Worm (Caenorhabditis elegans) whole organism, L3 larva: ENCODE results near the gene Y60A3A.24.

Experiments used
- ceh-16 ChIP-seq: sonication (generic microtip); optimal IDR thresholded peaks from 2 replicates; lab custom pipeline; 2017; ENCODE audit warnings: missing biosample characterization, missing genetic modification characterization
- egl-27 ChIP-seq: sonication (generic microtip); optimal IDR thresholded peaks from 4 replicates; lab custom pipeline; 2017; ENCODE audit warnings: missing biosample characterization, missing genetic modification reagents, missing genetic modification characterization
- fos-1 ChIP-seq: fragments of 150-350 bp; optimal IDR thresholded peaks from 2 replicates; lab custom pipeline; 2014; ENCODE audit warnings: missing biosample characterization, missing genetic modification characterization
- lin-39 ChIP-seq: fragments of 150-350 bp; optimal IDR thresholded peaks from 2 replicates; lab custom pipeline; 2018; ENCODE audit warnings: missing biosample characterization, missing genetic modification reagents, missing genetic modification characterization
- nhr-77 ChIP-seq: fragments of 150-350 bp; optimal IDR thresholded peaks from 2 replicates; lab custom pipeline; 2014; ENCODE audit warnings: missing biosample characterization, missing genetic modification characterization
- pqm-1 ChIP-seq: fragments of 150-350 bp; optimal IDR thresholded peaks from 2 replicates; lab custom pipeline; 2017; ENCODE audit warnings: missing biosample characterization, missing genetic modification characterization, inconsistent platforms
- tbx-2 ChIP-seq: sonication (generic microtip); optimal IDR thresholded peaks from 2 replicates; lab custom pipeline; 2016; ENCODE audit warnings: mild to moderate bottlenecking, missing genetic modification characterization, missing compliant biosample characterization
- unc-39 ChIP-seq: sonication (generic microtip); optimal IDR thresholded peaks from 4 replicates; lab custom pipeline; 2017; ENCODE audit warnings: missing biosample characterization, missing genetic modification characterization

ce11 chrV:20000639-20001038 lies 19.0 kb upstream of the Y60A3A.24 start:
- no peak for TF ChIP-seq egl-27 (tag; lab: Kevin White, UChicago)
- TF ChIP-seq fos-1: no peak
- no peak for TF ChIP-seq pqm-1 (tag; lab: Kevin White, UChicago)
- no peak for TF ChIP-seq unc-39 (tag; lab: Kevin White, UChicago)
- TF ChIP-seq nhr-77 (tag; lab: Kevin White, UChicago): no peak
- TF ChIP-seq tbx-2 (tag; lab: Kevin White, UChicago): no peak
- TF ChIP-seq lin-39 (tag; lab: Kevin White, UChicago): no peak
- no peak for TF ChIP-seq ceh-16 (tag; lab: Kevin White, UChicago)
